Worm (Caenorhabditis elegans) whole organism, L3 larva: ENCODE results near the gene Y39E4B.11.

Experiments
- R02D3.7 ChIP-seq: fragments of 150-350 bp; optimal IDR thresholded peaks from 2 replicates; lab custom pipeline; 2014; ENCODE audit warnings: missing biosample characterization, missing genetic modification characterization
- ZK546.5 ChIP-seq: sonication (generic microtip); optimal IDR thresholded peaks from 2 replicates; lab custom pipeline; 2017; ENCODE audit warnings: missing biosample characterization, missing genetic modification characterization
- ama-1 ChIP-seq: fragments of 150-350 bp; optimal IDR thresholded peaks from 2 replicates; lab custom pipeline; 2018
- ceh-16 ChIP-seq: sonication (generic microtip); optimal IDR thresholded peaks from 2 replicates; lab custom pipeline; 2017; ENCODE audit warnings: missing biosample characterization, missing genetic modification characterization
- ceh-28 ChIP-seq: fragments of 150-350 bp; optimal IDR thresholded peaks from 2 replicates; lab custom pipeline; 2014; ENCODE audit warnings: missing biosample characterization, missing genetic modification reagents, missing genetic modification characterization
- ceh-82 ChIP-seq: fragments of 150-350 bp; optimal IDR thresholded peaks from 2 replicates; lab custom pipeline; 2014; ENCODE audit warnings: missing biosample characterization, missing genetic modification characterization
- ceh-9 ChIP-seq: sonication (generic microtip); optimal IDR thresholded peaks from 2 replicates; lab custom pipeline; 2018; ENCODE audit warnings: missing biosample characterization, missing genetic modification characterization
- daf-12 ChIP-seq: fragments of 150-350 bp; optimal IDR thresholded peaks from 2 replicates; lab custom pipeline; 2014; ENCODE audit warnings: missing biosample characterization, missing genetic modification reagents, missing genetic modification characterization
- egl-27 ChIP-seq: sonication (generic microtip); optimal IDR thresholded peaks from 4 replicates; lab custom pipeline; 2017; ENCODE audit warnings: missing biosample characterization, missing genetic modification reagents, missing genetic modification characterization
- egl-5 ChIP-seq: fragments of 150-350 bp; optimal IDR thresholded peaks from 2 replicates; lab custom pipeline; 2017; ENCODE audit warnings: missing biosample characterization, missing genetic modification reagents, missing genetic modification characterization, inconsistent platforms
- elt-1 ChIP-seq: fragments of 150-350 bp; optimal IDR thresholded peaks from 2 replicates; lab custom pipeline; 2014; ENCODE audit warnings: missing biosample characterization, missing genetic modification characterization
- elt-2 ChIP-seq: sonication (generic microtip); optimal IDR thresholded peaks from 2 replicates; lab custom pipeline; 2016; ENCODE audit warnings: missing genetic modification reagents, mild to moderate bottlenecking, missing genetic modification characterization, missing compliant biosample characterization
- elt-3 ChIP-seq, 3 experiments: fragments of 150-350 bp in 1 of 3; sonication (generic microtip) in 2 of 3; optimal IDR thresholded peaks; 2 replicates in 2 of 3; 4 replicates in 1 of 3; lab custom pipeline; 2014 to 2017; ENCODE audit warnings: missing biosample characterization in 3 of 3, missing genetic modification characterization in 3 of 3
- eor-1 ChIP-seq, 2 experiments: fragments of 150-350 bp; optimal IDR thresholded peaks; 2 replicates each; lab custom pipeline; 2014 to 2018; ENCODE audit warnings: missing biosample characterization in 2 of 2, missing genetic modification characterization in 2 of 2
- fkh-2 ChIP-seq: fragments of 150-350 bp; optimal IDR thresholded peaks from 2 replicates; lab custom pipeline; 2014; ENCODE audit warnings: missing biosample characterization, missing genetic modification reagents, missing genetic modification characterization
- fos-1 ChIP-seq: fragments of 150-350 bp; optimal IDR thresholded peaks from 2 replicates; lab custom pipeline; 2014; ENCODE audit warnings: missing biosample characterization, missing genetic modification characterization
- hmg-11 ChIP-seq: sonication (generic microtip); optimal IDR thresholded peaks from 2 replicates; lab custom pipeline; 2016; ENCODE audit warnings: missing genetic modification characterization, missing compliant biosample characterization
- lin-15B ChIP-seq: fragments of 150-350 bp; optimal IDR thresholded peaks from 2 replicates; lab custom pipeline; 2014; ENCODE audit warnings: missing biosample characterization, missing genetic modification characterization
- lin-39 ChIP-seq: fragments of 150-350 bp; optimal IDR thresholded peaks from 2 replicates; lab custom pipeline; 2018; ENCODE audit warnings: missing biosample characterization, missing genetic modification reagents, missing genetic modification characterization
- lsy-12 ChIP-seq: sonication (generic microtip); optimal IDR thresholded peaks from 2 replicates; lab custom pipeline; 2016; ENCODE audit warnings: mild to moderate bottlenecking, missing genetic modification characterization, missing compliant biosample characterization
- mdl-1 ChIP-seq: fragments of 150-350 bp; optimal IDR thresholded peaks from 2 replicates; lab custom pipeline; 2014; ENCODE audit warnings: missing biosample characterization, missing genetic modification characterization
- mml-1 ChIP-seq: fragments of 150-350 bp; sonication (generic microtip); optimal IDR thresholded peaks from 3 replicates; lab custom pipeline; 2014; ENCODE audit warnings: missing biosample characterization, missing genetic modification characterization
- nfya-1 ChIP-seq: sonication (generic microtip); optimal IDR thresholded peaks from 2 replicates; lab custom pipeline; 2017; ENCODE audit warnings: missing genetic modification characterization, mild to moderate bottlenecking, missing compliant biosample characterization, antibody characterized with exemption, moderate library complexity; ENCODE audit not compliant: insufficient read depth
- nhr-11 ChIP-seq: fragments of 150-350 bp; optimal IDR thresholded peaks from 2 replicates; lab custom pipeline; 2014; ENCODE audit warnings: missing biosample characterization, missing genetic modification characterization
- nhr-23 ChIP-seq: fragments of 150-350 bp; optimal IDR thresholded peaks from 2 replicates; lab custom pipeline; 2014; ENCODE audit warnings: missing biosample characterization, missing genetic modification reagents, missing genetic modification characterization
- nhr-237 ChIP-seq: fragments of 150-350 bp; optimal IDR thresholded peaks from 2 replicates; lab custom pipeline; 2014; ENCODE audit warnings: missing biosample characterization, missing genetic modification characterization
- nhr-28 ChIP-seq: fragments of 150-350 bp; optimal IDR thresholded peaks from 2 replicates; lab custom pipeline; 2014; ENCODE audit warnings: missing biosample characterization, missing genetic modification characterization
- nhr-43 ChIP-seq: sonication (generic microtip); optimal IDR thresholded peaks from 2 replicates; lab custom pipeline; 2016; ENCODE audit warnings: mild to moderate bottlenecking, missing genetic modification characterization, missing compliant biosample characterization; ENCODE audit not compliant: poor library complexity, severe bottlenecking
- nhr-76 ChIP-seq: fragments of 150-350 bp; sonication (generic microtip); optimal IDR thresholded peaks from 5 replicates; lab custom pipeline; 2014; ENCODE audit warnings: missing biosample characterization, missing genetic modification characterization
- nhr-77 ChIP-seq: fragments of 150-350 bp; optimal IDR thresholded peaks from 2 replicates; lab custom pipeline; 2014; ENCODE audit warnings: missing biosample characterization, missing genetic modification characterization
- pha-4 ChIP-seq: fragments of 150-350 bp; optimal IDR thresholded peaks from 2 replicates; lab custom pipeline; 2014; ENCODE audit warnings: missing biosample characterization, missing genetic modification reagents, missing genetic modification characterization
- pqm-1 ChIP-seq: fragments of 150-350 bp; optimal IDR thresholded peaks from 2 replicates; lab custom pipeline; 2017; ENCODE audit warnings: missing biosample characterization, missing genetic modification characterization, inconsistent platforms
- skn-1 ChIP-seq: fragments of 150-350 bp; optimal IDR thresholded peaks from 2 replicates; lab custom pipeline; 2014; ENCODE audit warnings: missing biosample characterization, missing genetic modification characterization
- snpc-4 ChIP-seq: fragments of 150-350 bp; optimal IDR thresholded peaks from 2 replicates; lab custom pipeline; 2014; ENCODE audit warnings: missing biosample characterization, missing genetic modification characterization
- tbx-2 ChIP-seq: sonication (generic microtip); optimal IDR thresholded peaks from 2 replicates; lab custom pipeline; 2016; ENCODE audit warnings: mild to moderate bottlenecking, missing genetic modification characterization, missing compliant biosample characterization
- unc-62 ChIP-seq: fragments of 150-350 bp; sonication (generic microtip); optimal IDR thresholded peaks from 4 replicates; lab custom pipeline; 2014; ENCODE audit warnings: missing biosample characterization, missing genetic modification reagents, missing genetic modification characterization
- ztf-11 ChIP-seq: fragments of 150-350 bp; optimal IDR thresholded peaks from 2 replicates; lab custom pipeline; 2014; ENCODE audit warnings: missing biosample characterization, missing genetic modification characterization

Gene Y39E4B.11

DNA sequence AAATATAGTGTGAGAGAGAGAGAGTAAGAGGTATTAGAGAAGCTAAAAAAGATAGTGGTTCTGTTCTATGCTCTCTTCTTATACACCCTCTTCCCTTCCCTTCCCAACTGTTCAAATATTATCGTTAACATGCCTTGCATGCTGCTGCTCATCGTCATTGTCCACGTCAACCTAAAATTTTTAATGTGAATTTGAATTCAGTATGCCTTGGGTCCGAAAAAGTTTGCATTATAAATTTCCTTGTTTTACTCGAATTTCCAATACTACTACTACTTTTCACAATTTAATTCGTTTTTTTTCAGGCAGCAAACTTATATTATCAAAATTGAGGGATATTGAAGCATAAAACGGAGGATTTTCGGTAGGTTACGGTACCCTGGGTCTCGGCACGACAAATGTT, 17.7 kb upstream of the Y39E4B.11 start, which contains the start of gene gly-5:
Gene gly-5, plus strand, starts transcription at position 301 of the 400 bp plus-strand sequence.
- TF ChIP-seq pha-4 (peak; percentile 90), tbx-2 (no peak), pqm-1 (peak; percentile 43), elt-2 (tag; lab: Kevin White, UChicago) (peak; percentile 38)

DNA sequence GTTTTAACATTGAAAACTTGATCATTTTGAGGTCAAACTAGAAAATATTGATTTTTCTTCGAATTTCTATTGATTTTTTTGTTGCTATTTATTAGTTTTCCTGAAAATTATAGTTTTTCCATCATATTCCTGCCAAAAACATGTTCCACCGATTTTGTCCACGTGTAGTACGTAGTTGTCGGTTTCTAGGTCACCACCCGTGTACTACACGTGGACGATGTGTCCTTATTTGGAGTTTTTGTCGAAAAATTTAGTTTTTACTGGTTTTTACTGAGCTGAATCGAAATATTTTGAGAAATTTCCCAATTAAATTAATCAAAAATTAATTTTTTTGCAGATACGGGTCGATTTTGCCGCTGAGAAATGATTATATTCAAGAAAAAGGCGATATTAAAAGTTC, 17.0 kb upstream of the Y39E4B.11 start:
- TF ChIP-seq elt-1: no peak
- no peak for TF ChIP-seq nhr-77 (tag; lab: Kevin White, UChicago)
- TF ChIP-seq ztf-11: no peak
- TF ChIP-seq lsy-12: no peak
- no peak for TF ChIP-seq ceh-9 (tag; lab: Kevin White, UChicago)
- no peak for TF ChIP-seq ceh-82 (tag; lab: Kevin White, UChicago)
- TF ChIP-seq skn-1 (tag; lab: Kevin White, UChicago): no peak
- TF ChIP-seq ama-1 (lab: Kevin White, UChicago): no peak
- TF ChIP-seq nhr-28 (tag; lab: Kevin White, UChicago): no peak
- TF ChIP-seq egl-5 (tag; lab: Kevin White, UChicago): no peak
- no peak for TF ChIP-seq snpc-4 (tag; lab: Kevin White, UChicago)
- TF ChIP-seq mdl-1 (tag; lab: Kevin White, UChicago): no peak
- no peak for TF ChIP-seq eor-1 (tag; optimal IDR thresholded peaks at IDR 0.05; lab: Kevin White, UChicago)
- TF ChIP-seq nhr-11: no peak
- no peak for TF ChIP-seq fos-1 (tag; lab: Kevin White, UChicago)
- no peak for TF ChIP-seq nhr-76 (tag; lab: Kevin White, UChicago)
- TF ChIP-seq hmg-11 (tag; lab: Kevin White, UChicago): peak; percentile 44
- no peak for TF ChIP-seq fkh-2
- no peak for TF ChIP-seq egl-27
- no peak for TF ChIP-seq mml-1 (tag; lab: Kevin White, UChicago)
- TF ChIP-seq nfya-1: peak; percentile 67
- no peak for TF ChIP-seq nhr-237 (tag; lab: Kevin White, UChicago)
- TF ChIP-seq daf-12 (tag; lab: Kevin White, UChicago): no peak
- TF ChIP-seq ceh-28 (tag; lab: Kevin White, UChicago): peak; percentile 45
- TF ChIP-seq ceh-16 (tag; lab: Kevin White, UChicago): no peak
- peak; percentile 54 for TF ChIP-seq pha-4
- TF ChIP-seq R02D3.7 (tag; lab: Kevin White, UChicago): no peak
- TF ChIP-seq nhr-23 (tag; lab: Kevin White, UChicago): peak; percentile 32
- no peak for TF ChIP-seq lin-39
- TF ChIP-seq elt-3 (tag; optimal IDR thresholded peaks at IDR 0.05; lab: Kevin White, UChicago): no peak
- no peak for TF ChIP-seq unc-62
- TF ChIP-seq lin-15B (tag; lab: Kevin White, UChicago): peak; percentile 45
- TF ChIP-seq nhr-43 (tag; lab: Kevin White, UChicago): no peak
- TF ChIP-seq, all 47 proteins: peak for 6

DNA sequence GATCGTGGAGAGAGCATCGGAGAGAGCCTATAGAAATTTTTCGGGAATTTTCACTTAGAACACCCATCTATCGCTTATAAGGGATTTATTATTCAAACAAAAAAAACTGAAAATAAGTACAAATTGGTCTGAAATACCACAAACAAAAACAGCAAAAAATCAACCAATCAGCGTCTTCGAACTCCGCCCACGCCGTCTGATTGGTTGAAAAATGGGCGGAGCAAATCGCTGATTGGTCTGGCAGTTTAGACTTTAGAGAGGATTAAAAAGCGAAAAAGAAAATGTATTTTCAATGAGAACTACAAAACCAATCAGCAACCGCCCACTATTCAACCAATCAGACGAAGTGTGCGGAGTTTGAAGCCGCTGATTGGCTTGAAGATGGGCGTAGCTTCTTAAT, 3.7 kb upstream of the Y39E4B.11 start:
- TF ChIP-seq ceh-9 (tag; lab: Kevin White, UChicago) (no peak), nfya-1 (peak; percentile 88)

ce11 chrIII:13201901-13202300, 2.9 kb upstream of the Y39E4B.11 start:
- TF ChIP-seq nfya-1 (peak; percentile 92), nhr-77 (tag; lab: Kevin White, UChicago) (no peak), nhr-237 (tag; lab: Kevin White, UChicago) (no peak)

DNA sequence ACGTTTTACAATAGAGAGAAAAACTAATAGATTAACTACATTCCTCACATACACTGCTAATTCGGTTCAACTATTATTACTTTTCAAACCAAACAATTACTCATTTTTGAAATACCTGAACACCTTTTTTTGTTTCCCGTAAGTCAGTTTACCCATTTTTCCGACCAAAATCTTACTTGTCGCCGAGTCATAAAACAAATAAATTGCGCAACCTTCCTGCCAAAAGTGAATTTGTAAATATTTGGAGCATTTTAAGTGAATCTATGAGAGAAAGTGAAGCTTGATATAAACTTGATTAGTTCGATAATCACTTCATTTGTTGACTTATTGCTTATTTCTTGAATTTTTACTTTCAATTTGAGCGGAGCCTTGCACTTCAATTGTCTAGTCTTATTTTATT, 4.2 kb downstream of the Y39E4B.11 start:
- no peak for TF ChIP-seq elt-1
- TF ChIP-seq ZK546.5 (tag; lab: Kevin White, UChicago): no peak
- no peak for TF ChIP-seq nhr-11
- peak; percentile 57 for TF ChIP-seq pha-4
- TF ChIP-seq lin-39: no peak
